Fruit fly (Drosophila melanogaster): Measurements from ENCODE around the gene fz2.

fz2 gene

DNA sequence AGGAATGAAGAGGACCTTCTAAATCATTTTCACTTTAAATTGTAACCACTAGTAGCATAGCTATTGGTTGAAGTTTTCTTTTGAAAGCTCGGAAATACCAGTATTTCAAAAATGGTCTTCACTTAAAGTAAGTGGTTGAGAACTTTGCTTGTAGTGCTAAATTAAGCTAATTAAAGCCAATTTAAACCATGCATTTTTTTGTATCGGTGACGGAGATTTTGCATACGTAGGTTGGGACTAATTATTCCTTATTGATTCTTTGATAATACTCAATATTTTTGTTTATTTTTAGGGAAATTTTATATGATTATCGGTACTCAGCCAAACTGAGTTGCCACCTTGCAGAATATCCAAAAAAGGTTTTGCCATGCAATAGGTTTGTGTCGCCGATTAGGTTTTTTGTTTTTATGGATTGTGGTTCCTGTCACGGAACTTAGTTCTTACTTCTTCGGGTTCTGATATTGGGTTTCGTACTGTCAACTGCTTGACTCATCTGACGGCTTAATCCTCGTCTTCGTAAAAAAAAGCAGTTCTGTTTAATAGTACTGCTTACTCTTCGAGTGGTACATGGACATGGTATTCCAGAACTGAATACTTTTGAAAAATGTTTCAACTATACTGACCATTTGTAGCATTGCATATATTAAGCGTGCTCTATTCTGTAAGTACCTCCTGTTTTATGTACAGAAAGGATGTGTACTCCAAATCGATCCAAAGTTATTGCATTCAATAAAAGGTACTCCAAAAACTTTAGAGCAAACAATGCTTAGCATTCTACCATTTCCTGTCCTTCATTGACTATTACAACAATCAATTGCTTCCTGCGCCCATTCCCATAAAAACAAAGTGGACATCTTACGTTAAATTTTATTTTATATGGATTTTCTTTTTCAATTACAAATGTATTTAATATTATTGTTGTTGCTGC lies 94.8 kb downstream of the fz2 start (continued):
- TF ChIP-seq pan (optimal IDR thresholded peaks at IDR 0.05) (no peak), pan (GFP tag; optimal IDR thresholded peaks at IDR 0.05 in 1 of 2, IDR thresholded peaks at IDR 0.05 in 1 of 2) (no peak), lola (GFP tag; optimal IDR thresholded peaks at IDR 0.05) (no peak), CG33557 (GFP tag; optimal IDR thresholded peaks at IDR 0.05) (no peak), seq (GFP tag; IDR thresholded peaks at IDR 0.05) (no peak), run (tag; optimal IDR thresholded peaks at IDR 0.05) (no peak), p53 (GFP tag; optimal IDR thresholded peaks at IDR 0.05) (peak; percentile 45), CG4360 (GFP tag; IDR thresholded peaks at IDR 0.05) (no peak), CG10321 (GFP tag; IDR thresholded peaks at IDR 0.05) (no peak), slp2 (GFP tag; optimal IDR thresholded peaks at IDR 0.05) (no peak), Deaf1 (tag; optimal IDR thresholded peaks at IDR 0.05) (no peak), zf30C (GFP tag; optimal IDR thresholded peaks at IDR 0.05) (no peak), sr (GFP tag; IDR thresholded peaks at IDR 0.05) (no peak), CG7745 (tag; optimal IDR thresholded peaks at IDR 0.05) (no peak), Bteb2 (GFP tag; optimal IDR thresholded peaks at IDR 0.05) (no peak), pum (GFP tag; optimal IDR thresholded peaks at IDR 0.05) (no peak), CG11723 (GFP tag; optimal IDR thresholded peaks at IDR 0.05) (no peak), cwo (GFP tag; optimal IDR thresholded peaks at IDR 0.05) (no peak), gce (GFP tag; IDR thresholded peaks at IDR 0.05) (no peak; the same call in 2 of the 3 replicates), Kr (GFP tag; optimal IDR thresholded peaks at IDR 0.05) (no peak), kay (GFP tag; optimal IDR thresholded peaks at IDR 0.05) (no peak), GATAe (GFP tag; conservative IDR thresholded peaks at IDR 0.05) (no peak), Myb (GFP tag; optimal IDR thresholded peaks at IDR 0.05) (peak; percentile 80), zfh2 (GFP tag; optimal IDR thresholded peaks at IDR 0.05) (no peak), CG4424 (GFP tag; optimal IDR thresholded peaks at IDR 0.05) (no peak), stc (GFP tag; IDR thresholded peaks at IDR 0.05) (no peak), hbn (GFP tag; IDR thresholded peaks at IDR 0.05; ENCODE audit: partially characterized antibody) (peak; percentile 16; the same call in 1 of the 2 replicates), ind (GFP tag; optimal IDR thresholded peaks at IDR 0.05) (no peak), slou (GFP tag; optimal IDR thresholded peaks at IDR 0.05) (no peak), bigmax (GFP tag; optimal IDR thresholded peaks at IDR 0.05) (no peak), schlank (tag; optimal IDR thresholded peaks at IDR 0.05) (no peak), CG8388 (GFP tag; optimal IDR thresholded peaks at IDR 0.05) (no peak), CG12769 (tag; optimal IDR thresholded peaks at IDR 0.05) (peak; percentile 31), CG18476 (GFP tag; optimal IDR thresholded peaks at IDR 0.05) (no peak), CG9797 (GFP tag; optimal IDR thresholded peaks at IDR 0.05) (no peak), bcd (GFP tag; optimal IDR thresholded peaks at IDR 0.05) (peak; percentile 88), Lpt (GFP tag; optimal IDR thresholded peaks at IDR 0.05) (no peak), CG8290 (GFP tag; optimal IDR thresholded peaks at IDR 0.05) (peak; percentile 85), CG8290 (tag; optimal IDR thresholded peaks at IDR 0.05) (peak; percentile 9 to 89), CG12104 (GFP tag; optimal IDR thresholded peaks at IDR 0.05) (no peak), Hr78 (GFP tag; optimal IDR thresholded peaks at IDR 0.05) (no peak), CG34376 (GFP tag; optimal IDR thresholded peaks at IDR 0.05) (no peak), CG12071 (GFP tag; optimal IDR thresholded peaks at IDR 0.05) (no peak), Doc2 (GFP tag; IDR thresholded peaks at IDR 0.05) (no peak), CG7963 (GFP tag; IDR thresholded peaks at IDR 0.05; ENCODE audit: partially characterized antibody) (no peak), ac (GFP tag; optimal IDR thresholded peaks at IDR 0.05) (no peak), BEAF-32 (GFP tag; optimal IDR thresholded peaks at IDR 0.05) (peak; percentile 46), sens-2 (GFP tag; IDR thresholded peaks at IDR 0.05) (no peak), Hand (GFP tag; optimal IDR thresholded peaks at IDR 0.05) (no peak)
